Worm (Caenorhabditis elegans) whole organism, young adult: ENCODE data around the gene spc-2.
A peak's percentile ranks its signal among the peaks of the same experiment; 100 is the strongest.

Experiments used
- aptf-3 ChIP-seq: fragments of 200-800 bp; sonication (Bioruptor generic); IDR thresholded peaks from 2 replicates; pipeline ENCODE4 v1.3.6; 2022; ENCODE audit warnings: missing genetic modification characterization, missing compliant biosample characterization
- attf-3 ChIP-seq: fragments of 200-800 bp; sonication (Bioruptor generic); conservative IDR thresholded peaks from 2 replicates; pipeline ENCODE4 v1.3.6; 2022; ENCODE audit warnings: missing genetic modification reagents, missing genetic modification characterization, missing compliant biosample characterization
- attf-6 ChIP-seq: fragments of 200-800 bp; sonication (Bioruptor generic); IDR thresholded peaks from 2 replicates; pipeline ENCODE4 v1.3.6; 2022; ENCODE audit warnings: missing genetic modification reagents, missing genetic modification characterization, missing compliant biosample characterization
- cebp-1 ChIP-seq, 2 experiments: fragments of 200-800 bp in 1 of 2; sonication (Bioruptor generic) in 1 of 2; sonication (generic microtip) in 1 of 2; IDR thresholded peaks in 1 of 2; optimal IDR thresholded peaks in 1 of 2; 2 replicates each; pipeline versions ENCODE4 v1.3.6 to Lab custom; 2017 to 2022; ENCODE audit warnings: missing compliant biosample characterization in 2 of 2, missing genetic modification characterization in 2 of 2, mild to moderate bottlenecking in 1 of 2, missing genetic modification reagents in 1 of 2, moderate library complexity in 1 of 2
- nhr-80 ChIP-seq: sonication (generic microtip); optimal IDR thresholded peaks from 2 replicates; lab custom pipeline; 2016; ENCODE audit warnings: missing genetic modification characterization, missing compliant biosample characterization
- pha-4 ChIP-seq: fragments of 150-350 bp; sonication (generic microtip); optimal IDR thresholded peaks from 2 replicates; lab custom pipeline; 2014; ENCODE audit warnings: missing biosample characterization, missing genetic modification reagents, missing genetic modification characterization
- unc-62 ChIP-seq: fragments of 150-350 bp; optimal IDR thresholded peaks from 2 replicates; lab custom pipeline; 2014; ENCODE audit warnings: missing biosample characterization, missing genetic modification reagents, missing genetic modification characterization
- zim-3 ChIP-seq: sonication (generic microtip); optimal IDR thresholded peaks from 2 replicates; lab custom pipeline; 2017; ENCODE audit warnings: mild to moderate bottlenecking, missing genetic modification characterization, moderate library complexity, missing compliant biosample characterization

The spc-2 gene

DNA sequence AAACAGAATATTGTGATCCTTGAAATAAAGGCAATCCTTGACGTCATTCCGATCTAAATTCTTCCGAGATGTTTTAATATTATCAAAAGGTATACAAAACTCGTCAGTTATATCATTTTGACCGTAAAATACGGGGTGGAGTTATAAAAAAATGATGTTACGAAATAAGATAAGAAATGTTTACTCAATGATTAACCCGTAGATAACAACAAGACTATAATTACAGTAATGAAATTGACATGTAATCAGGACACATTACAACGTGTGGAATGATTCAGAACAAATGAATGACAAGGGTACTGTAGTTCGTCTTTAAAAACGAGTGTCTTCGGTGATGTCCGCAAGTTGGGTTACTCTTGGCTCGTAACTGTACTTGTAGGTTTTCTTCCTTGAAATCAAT, 56.1 kb downstream of the spc-2 start, which contains the start of gene tsp-2:
Gene tsp-2, minus strand, starts transcription at position 109 of the 400 bp plus-strand sequence.
- TF ChIP-seq aptf-3 (GFP tag; lab: Robert Waterston, UW) = no peak
- peak; percentile 47 for TF ChIP-seq pha-4
- TF ChIP-seq nhr-80 = peak; percentile 79
- peak; percentile 15; the same call in 1 of the 2 replicates for TF ChIP-seq cebp-1 (GFP tag; IDR thresholded peaks at IDR 0.05; lab: Robert Waterston, UW)
- TF ChIP-seq cebp-1 (tag; optimal IDR thresholded peaks at IDR 0.05; lab: Kevin White, UChicago) = peak; percentile 68
- no peak for TF ChIP-seq attf-3 (GFP tag; lab: Robert Waterston, UW)
- TF ChIP-seq attf-6 (GFP tag; lab: Robert Waterston, UW) = no peak
- TF ChIP-seq zim-3 (tag; lab: Kevin White, UChicago) = no peak
- peak; percentile 80 for TF ChIP-seq unc-62 (GFP tag; lab: Kevin White, UChicago)
- TF ChIP-seq, all 124 proteins: peak for 4
